Worm (Caenorhabditis elegans): ENCODE results near the gene vha-17.

- TF ChIP-seq unc-130 (GFP tag; optimal IDR thresholded peaks at IDR 0.05) (no peak), mcd-1 (GFP tag; IDR thresholded peaks at IDR 0.05) (no peak), dpl-1 (GFP tag; optimal IDR thresholded peaks at IDR 0.05) (no peak), lin-35 (GFP tag; optimal IDR thresholded peaks at IDR 0.05) (no peak)
Observed at ce11 chrIV:9327706-9328105, 6.1 kb downstream of the vha-17 start, which contains the start of gene clec-183.
